Comparison of ENCODE assay signal across 3 fruit fly cellular contexts in genomic region chr3R:20830963-20831362, dm6.
TF ChIP-seq lines count a peak whose summit lies in the region.

TSS of gene CG31223 (plus strand) at chr3R:20831127.

- TF ChIP-seq CTCF in whole organism, embryonic (GFP tag; optimal IDR thresholded peaks at IDR 0.05; lab: Kevin White, UChicago) = no peak

TF ChIP-seq in whole organism, adult, 20 proteins besides CTCF, POLR2A, EP300 and RAD21:
- TF ChIP-seq cic (GFP tag; optimal IDR thresholded peaks at IDR 0.05; lab: Kevin White, UChicago) (no peak), kay (GFP tag; lab: Kevin White, UChicago; ENCODE audit: borderline replicate concordance) (peak; percentile 2), Mnt (GFP tag; optimal IDR thresholded peaks at IDR 0.05; lab: Kevin White, UChicago) (no peak), cnc (optimal IDR thresholded peaks at IDR 0.05; lab: Kevin White, UChicago) (no peak)

TF ChIP-seq in whole organism, embryonic, 481 proteins besides CTCF, POLR2A, EP300 and RAD21:
- TF ChIP-seq zfh2 (GFP tag; optimal IDR thresholded peaks at IDR 0.05; lab: Kevin White, UChicago) (no peak), zfh1 (GFP tag; IDR thresholded peaks at IDR 0.05; lab: Robert Waterston, UW) (no peak), pzg (GFP tag; optimal IDR thresholded peaks at IDR 0.05; lab: Kevin White, UChicago) (peak; percentile 9), CG9817 (tag; optimal IDR thresholded peaks at IDR 0.05; lab: Kevin White, UChicago) (no peak), nmo (GFP tag; optimal IDR thresholded peaks at IDR 0.05; lab: Kevin White, UChicago) (no peak), Elba2 (GFP tag; optimal IDR thresholded peaks at IDR 0.05; lab: Kevin White, UChicago) (no peak), Stat92E (GFP tag; optimal IDR thresholded peaks at IDR 0.05; lab: Kevin White, UChicago) (no peak), Ets65A (GFP tag; lab: Kevin White, UChicago) (peak; percentile 52), luna (GFP tag; optimal IDR thresholded peaks at IDR 0.05; lab: Kevin White, UChicago) (no peak), MESR4 (GFP tag; optimal IDR thresholded peaks at IDR 0.05; lab: Kevin White, UChicago) (peak; percentile 7), E2f2 (GFP tag; IDR thresholded peaks at IDR 0.05; lab: Robert Waterston, UW) (peak; percentile 18), ash1 (GFP tag; optimal IDR thresholded peaks at IDR 0.05; lab: Kevin White, UChicago) (no peak), CG10209 (GFP tag; optimal IDR thresholded peaks at IDR 0.05; lab: Kevin White, UChicago) (no peak), Neu2 (GFP tag; optimal IDR thresholded peaks at IDR 0.05; lab: Kevin White, UChicago; ENCODE audit: borderline replicate concordance) (no peak), MBD-R2 (GFP tag; IDR thresholded peaks at IDR 0.05; lab: Robert Waterston, UW) (peak; percentile 38; the same call in 1 of the 2 replicates), BtbVII (GFP tag; optimal IDR thresholded peaks at IDR 0.05; lab: Kevin White, UChicago) (no peak), Dp (GFP tag; optimal IDR thresholded peaks at IDR 0.05; lab: Kevin White, UChicago) (peak; percentile 10), Myb (GFP tag; optimal IDR thresholded peaks at IDR 0.05; lab: Kevin White, UChicago) (peak; percentile 58), Gsc (GFP tag; IDR thresholded peaks at IDR 0.05; lab: Robert Waterston, UW) (no peak), slbo (GFP tag; IDR thresholded peaks at IDR 0.05; lab: Robert Waterston, UW) (no peak), crp (GFP tag; optimal IDR thresholded peaks at IDR 0.05; lab: Kevin White, UChicago) (peak; percentile 14 to 80), Fer3 (tag; optimal IDR thresholded peaks at IDR 0.05; lab: Kevin White, UChicago) (no peak), her (GFP tag; optimal IDR thresholded peaks at IDR 0.05; lab: Kevin White, UChicago) (no peak), CG1602 (GFP tag; optimal IDR thresholded peaks at IDR 0.05; lab: Kevin White, UChicago) (no peak)

TF ChIP-seq in whole organism, wandering third instar larva, 38 proteins besides CTCF, POLR2A, EP300 and RAD21:
- TF ChIP-seq sage (GFP tag; optimal IDR thresholded peaks at IDR 0.05; lab: Kevin White, UChicago) = peak; percentile 2
- TF ChIP-seq br (GFP tag; optimal IDR thresholded peaks at IDR 0.05; lab: Kevin White, UChicago) = no peak
